Worm (Caenorhabditis elegans): ENCODE results near the gene F45G2.8.

- no peak for TF ChIP-seq elt-2 (tag; optimal IDR thresholded peaks at IDR 0.05)
- TF ChIP-seq fax-1 (tag; optimal IDR thresholded peaks at IDR 0.05) = no peak
- no peak for TF ChIP-seq sdc-2 (tag; optimal IDR thresholded peaks at IDR 0.05)
- TF ChIP-seq pax-1 (tag; optimal IDR thresholded peaks at IDR 0.05) = no peak
- TF ChIP-seq ama-1 (optimal IDR thresholded peaks at IDR 0.05) = no peak
- no peak for TF ChIP-seq tbx-7 (tag; optimal IDR thresholded peaks at IDR 0.05)
- no peak for TF ChIP-seq pat-9 (tag; optimal IDR thresholded peaks at IDR 0.05)
- TF ChIP-seq ceh-6 (GFP tag; optimal IDR thresholded peaks at IDR 0.05) = no peak
- TF ChIP-seq ceh-31 (tag; optimal IDR thresholded peaks at IDR 0.05) = no peak
- no peak for TF ChIP-seq fkh-6 (tag; optimal IDR thresholded peaks at IDR 0.05)
- no peak for TF ChIP-seq lin-11 (tag; optimal IDR thresholded peaks at IDR 0.05)
- no peak for TF ChIP-seq ceh-24 (tag; optimal IDR thresholded peaks at IDR 0.05)
- TF ChIP-seq sox-4 (tag; optimal IDR thresholded peaks at IDR 0.05) = no peak
- no peak for TF ChIP-seq ets-4 (tag; optimal IDR thresholded peaks at IDR 0.05)
Measured at ce11 chrIII:13393647-13394046, 41.8 kb downstream of the F45G2.8 start, which contains the start of gene qdpr-1.

Data from whole organism, late embryonic.